Fruit fly (Drosophila melanogaster): ENCODE data around the gene Rbp9.

Gene Rbp9

DNA sequence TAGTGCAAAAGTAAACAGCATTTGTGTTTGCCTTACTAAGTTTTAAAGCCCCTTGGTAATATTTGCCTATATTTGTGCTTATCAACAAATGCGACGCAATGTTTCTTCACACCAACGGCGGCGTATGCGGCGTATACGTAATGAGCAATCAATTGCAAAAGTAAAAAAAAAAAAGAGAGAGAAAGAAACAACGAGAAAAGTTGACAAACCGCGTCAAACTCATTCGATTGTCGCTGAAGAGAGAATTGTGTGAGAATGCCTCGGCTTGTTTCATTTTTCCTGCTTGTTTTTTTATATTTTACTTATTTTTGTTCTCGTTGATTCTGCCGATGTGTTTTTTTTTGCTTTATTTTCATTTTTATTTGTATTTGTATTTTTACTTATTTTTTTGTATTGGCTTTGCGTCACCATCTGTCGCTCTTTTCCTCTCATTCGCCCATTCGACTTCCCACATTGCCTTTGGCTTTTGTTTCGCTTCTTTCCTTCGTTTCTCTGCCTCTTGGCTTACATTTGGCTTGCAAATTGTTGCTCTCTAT is 30.2 kb upstream of the Rbp9 start (continued):
- TF ChIP-seq tgo (GFP tag; IDR thresholded peaks at IDR 0.05) (no peak), crol (GFP tag; IDR thresholded peaks at IDR 0.05) (no peak), ewg (GFP tag; optimal IDR thresholded peaks at IDR 0.05) (no peak), lbe (GFP tag; optimal IDR thresholded peaks at IDR 0.05) (peak; percentile 57), prd (optimal IDR thresholded peaks at IDR 0.05) (no peak), prd (GFP tag; IDR thresholded peaks at IDR 0.05) (no peak), CG15011 (GFP tag; optimal IDR thresholded peaks at IDR 0.05) (no peak), fu2 (GFP tag; optimal IDR thresholded peaks at IDR 0.05) (no peak), sug (tag; optimal IDR thresholded peaks at IDR 0.05) (no peak), nerfin-1 (tag; optimal IDR thresholded peaks at IDR 0.05) (no peak), tio (GFP tag; optimal IDR thresholded peaks at IDR 0.05) (no peak), Ssrp (tag; optimal IDR thresholded peaks at IDR 0.05) (no peak), CG13123 (GFP tag; optimal IDR thresholded peaks at IDR 0.05) (no peak), CG7786 (GFP tag; optimal IDR thresholded peaks at IDR 0.05) (no peak), Doc2 (GFP tag; IDR thresholded peaks at IDR 0.05) (no peak)

DNA sequence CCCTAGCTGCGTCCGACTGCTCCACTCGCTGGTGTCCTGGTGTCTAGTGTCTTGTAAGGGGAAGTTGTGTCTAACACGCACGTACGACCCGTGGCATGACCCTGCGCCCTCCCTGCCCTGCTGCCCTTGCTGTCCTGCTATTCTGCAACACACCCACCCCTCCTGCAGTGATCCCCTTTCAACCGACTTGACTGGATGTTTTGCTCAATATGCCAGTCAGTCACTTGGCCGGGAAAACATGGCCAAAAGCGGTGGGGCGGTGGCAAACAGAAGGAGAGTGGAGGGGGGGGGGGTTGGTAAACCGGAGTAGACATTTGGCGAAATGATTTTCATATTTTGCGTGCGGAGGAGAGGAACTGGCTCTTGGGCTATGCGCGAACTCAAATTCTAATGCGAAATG is 23.9 kb upstream of the Rbp9 start:
- peak; percentile 14 for TF ChIP-seq CG5180 (GFP tag; optimal IDR thresholded peaks at IDR 0.05)
- TF ChIP-seq CG7357 (GFP tag; IDR thresholded peaks at IDR 0.05) = no peak
- TF ChIP-seq HmgD (GFP tag; optimal IDR thresholded peaks at IDR 0.05) = no peak
- TF ChIP-seq mirr (GFP tag; optimal IDR thresholded peaks at IDR 0.05) = peak; percentile 19
- TF ChIP-seq sob (GFP tag; IDR thresholded peaks at IDR 0.05) = no peak
- no peak for TF ChIP-seq jing (GFP tag; optimal IDR thresholded peaks at IDR 0.05)
- TF ChIP-seq sima (GFP tag; optimal IDR thresholded peaks at IDR 0.05) = no peak
- TF ChIP-seq CG4730 (GFP tag; IDR thresholded peaks at IDR 0.05) = no peak
- TF ChIP-seq abd-A (tag; optimal IDR thresholded peaks at IDR 0.05) = peak; percentile 60
- TF ChIP-seq Vsx1 (GFP tag; optimal IDR thresholded peaks at IDR 0.05) = no peak
- no peak for TF ChIP-seq pita (GFP tag; optimal IDR thresholded peaks at IDR 0.05)
- no peak for TF ChIP-seq cas (GFP tag; IDR thresholded peaks at IDR 0.05)
- no peak for TF ChIP-seq Dip2 (GFP tag; IDR thresholded peaks at IDR 0.05)
- TF ChIP-seq fd3F (GFP tag; optimal IDR thresholded peaks at IDR 0.05) = no peak
- TF ChIP-seq CG9727 (GFP tag; optimal IDR thresholded peaks at IDR 0.05) = no peak
- TF ChIP-seq crol (GFP tag; IDR thresholded peaks at IDR 0.05) = peak; percentile 66
- TF ChIP-seq CG32532 (GFP tag; IDR thresholded peaks at IDR 0.05) = 0 out of 2 replicates have a peak, but pooled peaks have one; percentile 16
- TF ChIP-seq lbe (GFP tag; optimal IDR thresholded peaks at IDR 0.05) = no peak
- no peak for TF ChIP-seq chn (GFP tag; optimal IDR thresholded peaks at IDR 0.05)
- no peak for TF ChIP-seq tup (GFP tag; optimal IDR thresholded peaks at IDR 0.05)
- TF ChIP-seq ro (GFP tag; IDR thresholded peaks at IDR 0.05) = 0 out of 2 replicates have a peak, but pooled peaks have one; percentile 15
- no peak for TF ChIP-seq nau (GFP tag; optimal IDR thresholded peaks at IDR 0.05)
- TF ChIP-seq NC2α (GFP tag; optimal IDR thresholded peaks at IDR 0.05) = no peak

DNA sequence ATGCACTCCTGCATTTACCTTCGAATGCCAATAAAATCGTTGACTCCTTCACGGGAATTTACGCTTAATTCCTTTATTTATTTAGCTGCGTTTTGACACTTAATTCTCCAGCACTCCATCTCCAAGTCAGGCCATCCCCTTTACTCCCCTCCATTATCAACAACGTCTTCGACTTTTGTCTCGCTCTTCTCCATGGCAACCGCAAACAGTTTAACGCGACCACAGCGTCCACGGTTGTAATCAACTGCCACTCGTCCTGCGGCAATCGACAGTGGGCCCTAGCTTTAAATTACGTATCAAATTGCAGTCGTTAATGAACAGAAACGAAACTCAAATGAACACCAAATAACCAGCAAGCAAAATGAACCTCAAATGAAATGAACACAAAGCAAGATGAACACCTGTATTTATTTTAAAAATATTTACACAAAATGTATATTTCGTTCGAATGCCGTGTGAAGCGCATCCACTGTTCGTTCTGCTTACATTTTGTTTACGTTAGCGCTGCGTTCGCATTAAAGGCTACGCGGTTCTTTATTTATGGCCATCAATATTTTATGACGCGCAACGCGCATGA is 22.9 kb upstream of the Rbp9 start:
- TF ChIP-seq gfzf (GFP tag; optimal IDR thresholded peaks at IDR 0.05) = no peak
- no peak for TF ChIP-seq lmd (GFP tag; IDR thresholded peaks at IDR 0.05)
- TF ChIP-seq Hmx (GFP tag; optimal IDR thresholded peaks at IDR 0.05) = no peak
- TF ChIP-seq chif (GFP tag; optimal IDR thresholded peaks at IDR 0.05) = no peak
- peak; percentile 8 for TF ChIP-seq CG15269 (tag; optimal IDR thresholded peaks at IDR 0.05)
- no peak for TF ChIP-seq Doc2 (GFP tag; IDR thresholded peaks at IDR 0.05)
- peak; percentile 6 for TF ChIP-seq CG15514 (GFP tag; optimal IDR thresholded peaks at IDR 0.05)
- no peak for TF ChIP-seq en (GFP tag; optimal IDR thresholded peaks at IDR 0.05)
- TF ChIP-seq row (GFP tag; IDR thresholded peaks at IDR 0.05) = peak; percentile 66
- TF ChIP-seq nerfin-2 (GFP tag; IDR thresholded peaks at IDR 0.05; ENCODE audit: partially characterized antibody) = no peak
- TF ChIP-seq CG1832 (GFP tag; optimal IDR thresholded peaks at IDR 0.05) = no peak
- TF ChIP-seq HLH4C (GFP tag; IDR thresholded peaks at IDR 0.05; ENCODE audit: partially characterized antibody) = no peak
- TF ChIP-seq Meics (GFP tag; optimal IDR thresholded peaks at IDR 0.05) = peak; percentile 20
- TF ChIP-seq org-1 (GFP tag; optimal IDR thresholded peaks at IDR 0.05) = peak; percentile 11
- peak; percentile 0 for TF ChIP-seq CG6813 (GFP tag; optimal IDR thresholded peaks at IDR 0.05)

Data from whole organism, embryonic.